Fruit fly (Drosophila melanogaster) whole organism, pupa: ENCODE results near the gene Cpr72Ec.

Source experiments
- CG10348 ChIP-seq: fragments of 200-800 bp; sonication (Bioruptor generic); IDR thresholded peaks from 2 replicates; pipeline ENCODE4 v1.3.6; 2022; ENCODE audit warnings: missing biosample characterization, missing genetic modification characterization
- CG14655 ChIP-seq: fragments of 200-800 bp; sonication (Bioruptor generic); optimal IDR thresholded peaks from 3 replicates; lab custom pipeline; 2017; ENCODE audit warnings: mild to moderate bottlenecking, missing biosample characterization, missing genetic modification reagents, missing genetic modification characterization
- CG15710 ChIP-seq: fragments of 200-800 bp; sonication (Bioruptor generic); optimal IDR thresholded peaks from 2 replicates; lab custom pipeline; 2018; ENCODE audit warnings: missing biosample characterization, mild to moderate bottlenecking, missing genetic modification characterization, moderate library complexity
- CG34367 ChIP-seq: fragments of 200-800 bp; sonication (Bioruptor generic); optimal IDR thresholded peaks from 2 replicates; lab custom pipeline; 2018; ENCODE audit warnings: missing biosample characterization, mild to moderate bottlenecking, missing genetic modification characterization
- CG4496 ChIP-seq: fragments of 200-800 bp; sonication (Bioruptor generic); IDR thresholded peaks from 3 replicates; pipeline ENCODE4 v1.3.6; 2022; ENCODE audit warnings: missing biosample characterization, missing genetic modification characterization
- CG8159 ChIP-seq: fragments of 200-800 bp; sonication (Bioruptor generic); optimal IDR thresholded peaks from 3 replicates; lab custom pipeline; 2018; ENCODE audit warnings: missing biosample characterization, mild to moderate bottlenecking, missing genetic modification characterization, moderate library complexity
- CG9948 ChIP-seq: fragments of 200-800 bp; sonication (Bioruptor generic); optimal IDR thresholded peaks from 2 replicates; lab custom pipeline; 2018; ENCODE audit warnings: missing biosample characterization, mild to moderate bottlenecking, missing genetic modification characterization, moderate library complexity
- EcR ChIP-seq: fragments of 200-800 bp; sonication (Bioruptor generic); optimal IDR thresholded peaks from 3 replicates; lab custom pipeline; 2019; ENCODE audit warnings: missing biosample characterization, missing genetic modification characterization, mild to moderate bottlenecking, moderate library complexity, missing genetic modification reagents
- Ets98B ChIP-seq: fragments of 200-800 bp; sonication (Bioruptor generic); IDR thresholded peaks from 2 replicates; pipeline ENCODE4 v1.3.6; 2022; ENCODE audit warnings: missing biosample characterization, missing genetic modification characterization
- Pif1A ChIP-seq: fragments of 200-800 bp; sonication (Bioruptor generic); optimal IDR thresholded peaks from 3 replicates; lab custom pipeline; 2016; ENCODE audit warnings: missing biosample characterization, missing genetic modification characterization
- Snoo ChIP-seq: fragments of 200-800 bp; sonication (Bioruptor generic); optimal IDR thresholded peaks from 3 replicates; lab custom pipeline; 2017; ENCODE audit warnings: missing biosample characterization, mild to moderate bottlenecking, missing genetic modification characterization, inconsistent platforms
- fd96Ca ChIP-seq: fragments of 200-800 bp; sonication (Bioruptor generic); IDR thresholded peaks from 3 replicates; pipeline ENCODE4 v1.3.6; 2022; ENCODE audit warnings: missing biosample characterization, missing genetic modification characterization

DNA sequence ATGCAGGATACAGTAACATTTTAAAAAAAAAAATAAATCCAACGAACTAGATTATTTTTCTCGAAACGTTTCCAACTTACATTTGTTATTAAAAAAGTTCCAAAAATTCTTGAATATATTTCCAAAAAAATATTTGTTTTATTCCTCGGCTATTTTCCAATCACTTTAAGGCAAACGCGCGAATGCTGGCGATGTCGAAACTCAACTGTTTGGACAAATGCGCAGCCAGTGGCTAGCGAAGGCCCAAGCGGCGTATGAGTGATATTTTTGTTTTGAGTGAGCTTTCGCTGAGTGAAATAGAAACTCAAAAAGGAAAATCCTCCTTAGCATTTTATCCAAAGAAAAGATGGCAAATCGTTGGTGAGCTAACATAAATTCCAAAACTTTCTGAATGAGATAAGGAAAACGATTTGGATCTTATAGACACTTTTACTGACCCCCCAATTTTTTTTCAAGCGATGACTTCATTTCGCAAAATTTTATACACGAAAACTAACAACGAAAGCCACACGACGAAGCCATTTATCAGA lies 7.9 kb downstream of the Cpr72Ec start, which contains the start of gene ringer:
- TF ChIP-seq Pif1A (no peak), Snoo (tag; lab: Kevin White, UChicago) (no peak), CG14655 (GFP tag; lab: Kevin White, UChicago) (no peak), EcR (no peak), fd96Ca (GFP tag; lab: Robert Waterston, UW) (no peak), Ets98B (GFP tag; lab: Robert Waterston, UW) (no peak), CG10348 (GFP tag; lab: Robert Waterston, UW) (no peak), CG15710 (tag; lab: Kevin White, UChicago) (no peak), CG8159 (tag; lab: Kevin White, UChicago) (no peak), CG9948 (tag; lab: Kevin White, UChicago) (no peak), CG34367 (tag; lab: Kevin White, UChicago) (no peak), CG4496 (no peak)
